Worm (Caenorhabditis elegans): ENCODE results near the gene F44E7.3.

The F44E7.3 gene

ce11 chrV:5792031-5792430 is 20.3 kb downstream of the F44E7.3 start, which contains the start of gene ZC250.2 (continued):
- TF ChIP-seq saeg-2 (GFP tag; IDR thresholded peaks at IDR 0.05): no peak

- TF ChIP-seq hlh-11 (tag; optimal IDR thresholded peaks at IDR 0.05) (no peak), aha-1 (tag) (peak; percentile 52)
These were observed 26.4 kb downstream of the F44E7.3 start, which contains the start of gene nstp-3 for ce11 chrV:5798132-5798531. Gene nstp-3, minus strand, starts transcription at chrV:5798232.

ce11 chrV:5799373-5799772 is 27.6 kb downstream of the F44E7.3 start, which contains the start of gene cyn-17:
Gene cyn-17, plus strand, starts transcription at chrV:5799673.
- TF ChIP-seq ceh-32 (tag; optimal IDR thresholded peaks at IDR 0.05; ENCODE audit: poor library complexity) (no peak), zfp-3 (GFP tag; conservative IDR thresholded peaks at IDR 0.05) (no peak), zfp-2 (tag; optimal IDR thresholded peaks at IDR 0.05) (no peak), dmd-6 (GFP tag; IDR thresholded peaks at IDR 0.05) (no peak), nhr-77 (tag; optimal IDR thresholded peaks at IDR 0.05) (no peak), ceh-82 (tag; optimal IDR thresholded peaks at IDR 0.05) (no peak), snpc-1.2 (GFP tag; IDR thresholded peaks at IDR 0.05) (no peak), T20F7.1 (GFP tag; optimal IDR thresholded peaks at IDR 0.05) (no peak), aly-2 (tag; optimal IDR thresholded peaks at IDR 0.05) (no peak), tag-97 (GFP tag; IDR thresholded peaks at IDR 0.05) (no peak), nhr-42 (GFP tag; IDR thresholded peaks at IDR 0.05) (no peak), dmd-9 (GFP tag; IDR thresholded peaks at IDR 0.05) (no peak), mxl-2 (GFP tag; conservative IDR thresholded peaks at IDR 0.05) (no peak), F37D6.2 (tag; optimal IDR thresholded peaks at IDR 0.05) (no peak), ceh-44 (GFP tag; IDR thresholded peaks at IDR 0.05) (no peak), pqm-1 (tag; optimal IDR thresholded peaks at IDR 0.05) (no peak)

- no peak for TF ChIP-seq cey-2 (tag; optimal IDR thresholded peaks at IDR 0.05; ENCODE audit: borderline replicate concordance, insufficient read depth)
- TF ChIP-seq dve-1 (tag; optimal IDR thresholded peaks at IDR 0.05; ENCODE audit: insufficient read depth): no peak
- TF ChIP-seq tag-97 (GFP tag; IDR thresholded peaks at IDR 0.05): no peak
- TF ChIP-seq dmd-8 (GFP tag; IDR thresholded peaks at IDR 0.05): no peak
- TF ChIP-seq skn-1 (tag; optimal IDR thresholded peaks at IDR 0.05): no peak
- no peak for TF ChIP-seq madf-5 (GFP tag; IDR thresholded peaks at IDR 0.05)
- TF ChIP-seq lin-15B (tag; optimal IDR thresholded peaks at IDR 0.05): no peak
- TF ChIP-seq nhr-28 (tag; optimal IDR thresholded peaks at IDR 0.05): no peak
- no peak for TF ChIP-seq rbr-2 (tag; optimal IDR thresholded peaks at IDR 0.05)
- TF ChIP-seq nhr-25 (tag; optimal IDR thresholded peaks at IDR 0.05; ENCODE audit: borderline replicate concordance, insufficient read depth): no peak
- no peak for TF ChIP-seq F44E2.7 (GFP tag; IDR thresholded peaks at IDR 0.05)
- no peak for TF ChIP-seq vab-7 (GFP tag; IDR thresholded peaks at IDR 0.05)
- TF ChIP-seq arid-1 (GFP tag; conservative IDR thresholded peaks at IDR 0.05): no peak
- TF ChIP-seq nhr-48 (tag; optimal IDR thresholded peaks at IDR 0.05): no peak
These were observed 33.7 kb downstream of the F44E7.3 start, which contains the start of gene ZC250.5 for ce11 chrV:5805467-5805866. Gene ZC250.5, plus strand, starts transcription at chrV:5805767.

ce11 chrV:5813060-5813659 is 41.4 kb downstream of the F44E7.3 start, which contains the start of gene ZC250.4:
Gene ZC250.4, minus strand, starts transcription at chrV:5813137.
- TF ChIP-seq nhr-102 (tag; optimal IDR thresholded peaks at IDR 0.05): peak; percentile 39
- TF ChIP-seq dmd-6 (GFP tag; IDR thresholded peaks at IDR 0.05): peak; percentile 54; the same call in 1 of the 2 replicates
- TF ChIP-seq cey-2 (tag; optimal IDR thresholded peaks at IDR 0.05; ENCODE audit: borderline replicate concordance, insufficient read depth): no peak
- TF ChIP-seq nhr-10 (tag; optimal IDR thresholded peaks at IDR 0.05): no peak
- peak; percentile 41 for TF ChIP-seq dve-1 (tag; optimal IDR thresholded peaks at IDR 0.05; ENCODE audit: insufficient read depth)
- TF ChIP-seq nhr-28 (tag; optimal IDR thresholded peaks at IDR 0.05): peak; percentile 12
- peak in 1 of 2 experiments; percentile 14 for TF ChIP-seq unc-62 (GFP tag; optimal IDR thresholded peaks at IDR 0.05 in 1 of 2)
- no peak for TF ChIP-seq unc-62 (tag; optimal IDR thresholded peaks at IDR 0.05)
- TF ChIP-seq tra-1 (GFP tag; IDR thresholded peaks at IDR 0.05): 0 out of 2 replicates have a peak, but pooled peaks have one; percentile 4
- TF ChIP-seq hif-1 (tag; optimal IDR thresholded peaks at IDR 0.05): peak in 1 of 2 experiments; percentile 73
- peak; percentile 21 for TF ChIP-seq ama-1 (optimal IDR thresholded peaks at IDR 0.05)
- no peak for TF ChIP-seq madf-9 (GFP tag; conservative IDR thresholded peaks at IDR 0.05)
- TF ChIP-seq aha-1 (tag): peak; percentile 74
- peak; percentile 51 for TF ChIP-seq nhr-48 (tag; optimal IDR thresholded peaks at IDR 0.05)
- no peak for TF ChIP-seq R02D3.7 (tag; optimal IDR thresholded peaks at IDR 0.05)
- no peak for TF ChIP-seq fos-1 (tag; optimal IDR thresholded peaks at IDR 0.05)
- TF ChIP-seq hlh-11 (tag; optimal IDR thresholded peaks at IDR 0.05): peak; percentile 50
- no peak for TF ChIP-seq F44E2.7 (GFP tag; IDR thresholded peaks at IDR 0.05)
- no peak for TF ChIP-seq ces-1 (GFP tag; optimal IDR thresholded peaks at IDR 0.05)

All from whole organism, L4 larva.